Fruit fly (Drosophila melanogaster) whole organism, wandering third instar larva: Measurements from ENCODE around the gene CG14329.

Experiments used
- Abd-B ChIP-seq: fragments of >200 bp; optimal IDR thresholded peaks from 2 replicates; lab custom pipeline; 2017; ENCODE audit warnings: missing biosample characterization, missing genetic modification characterization
- CG32264 ChIP-seq: fragments of 200-800 bp; sonication (Bioruptor generic); optimal IDR thresholded peaks from 2 replicates; lab custom pipeline; 2016; ENCODE audit warnings: missing biosample characterization, missing genetic modification characterization
- CG9705 ChIP-seq: fragments of 200-800 bp; sonication (Bioruptor generic); optimal IDR thresholded peaks from 2 replicates; lab custom pipeline; 2018; ENCODE audit warnings: missing biosample characterization, mild to moderate bottlenecking, missing genetic modification characterization
- CrebA ChIP-seq: fragments of 200-800 bp; sonication (Bioruptor generic); optimal IDR thresholded peaks from 2 replicates; lab custom pipeline; 2016; ENCODE audit warnings: missing biosample characterization, mild to moderate bottlenecking, missing genetic modification characterization, borderline replicate concordance
- Dfd ChIP-seq: fragments of >200 bp; optimal IDR thresholded peaks from 2 replicates; lab custom pipeline; 2017; ENCODE audit warnings: missing biosample characterization, missing genetic modification characterization
- Dif ChIP-seq: fragments of 200-275, 200-300 bp; sonication (Bioruptor generic); optimal IDR thresholded peaks from 2 replicates; lab custom pipeline; 2018; ENCODE audit warnings: missing biosample characterization, missing genetic modification characterization; ENCODE audit not compliant: partially characterized antibody
- GATAd ChIP-seq: sonication (Bioruptor generic); optimal IDR thresholded peaks from 2 replicates; lab custom pipeline; 2016; ENCODE audit warnings: missing biosample characterization, missing genetic modification characterization
- HLH106 ChIP-seq: fragments of 200-800 bp; optimal IDR thresholded peaks from 3 replicates; lab custom pipeline; 2019; ENCODE audit warnings: missing biosample characterization, mild to moderate bottlenecking, missing genetic modification characterization, moderate library complexity
- Hnf4 ChIP-seq: fragments of 200-800 bp; sonication (Bioruptor generic); optimal IDR thresholded peaks from 2 replicates; lab custom pipeline; 2016; ENCODE audit warnings: missing biosample characterization, mild to moderate bottlenecking, missing genetic modification characterization
- Hr78 ChIP-seq: fragments of >200 bp; optimal IDR thresholded peaks from 2 replicates; lab custom pipeline; 2017; ENCODE audit warnings: missing biosample characterization, missing genetic modification characterization
- Hr83 ChIP-seq: fragments of 200-300 bp; sonication (Bioruptor generic); optimal IDR thresholded peaks from 2 replicates; lab custom pipeline; 2016; ENCODE audit warnings: missing biosample characterization, mild to moderate bottlenecking, missing genetic modification characterization, moderate library complexity; ENCODE audit not compliant: poor library complexity, severe bottlenecking
- Jra ChIP-seq: sonication (Bioruptor generic); optimal IDR thresholded peaks from 2 replicates; lab custom pipeline; 2016; ENCODE audit warnings: missing biosample characterization, missing genetic modification characterization
- Mio ChIP-seq: sonication (Bioruptor generic); optimal IDR thresholded peaks from 2 replicates; lab custom pipeline; 2016; ENCODE audit warnings: missing biosample characterization, missing genetic modification characterization
- Myc ChIP-seq: fragments of >200 bp; optimal IDR thresholded peaks from 2 replicates; lab custom pipeline; 2017
- N ChIP-seq: fragments of >200 bp; optimal IDR thresholded peaks from 2 replicates; lab custom pipeline; 2018; ENCODE audit warnings: missing biosample characterization, missing external identifiers, missing genetic modification characterization
- OdsH ChIP-seq: fragments of 200-800 bp; sonication (Bioruptor generic); optimal IDR thresholded peaks from 2 replicates; lab custom pipeline; 2016; ENCODE audit warnings: missing biosample characterization, mild to moderate bottlenecking, missing genetic modification characterization
- Rel ChIP-seq, 2 experiments: fragments of 200-800 bp; sonication (Bioruptor generic) in 1 of 2; optimal IDR thresholded peaks; 2 replicates in 1 of 2; 3 replicates in 1 of 2; lab custom pipeline; 2016 to 2019; ENCODE audit warnings: mild to moderate bottlenecking in 2 of 2, missing biosample characterization in 2 of 2, missing genetic modification characterization in 2 of 2, moderate library complexity in 1 of 2
- Sp1 ChIP-seq: fragments of 200-800 bp; sonication (Bioruptor generic); optimal IDR thresholded peaks from 3 replicates; lab custom pipeline; 2019; ENCODE audit warnings: missing biosample characterization, mild to moderate bottlenecking, missing genetic modification characterization, moderate library complexity
- Vsx2 ChIP-seq: fragments of 200-300, 225-300 bp; sonication (Bioruptor generic); optimal IDR thresholded peaks from 2 replicates; lab custom pipeline; 2018; ENCODE audit warnings: missing biosample characterization, missing genetic modification characterization; ENCODE audit not compliant: partially characterized antibody
- br ChIP-seq: fragments of 200-800 bp; sonication (Bioruptor generic); optimal IDR thresholded peaks from 2 replicates; lab custom pipeline; 2016; ENCODE audit warnings: missing biosample characterization, missing genetic modification characterization
- brk ChIP-seq: fragments of 200-800 bp; sonication (Bioruptor generic); optimal IDR thresholded peaks from 2 replicates; lab custom pipeline; 2016; ENCODE audit warnings: missing biosample characterization, mild to moderate bottlenecking, missing genetic modification characterization
- dl ChIP-seq, 2 experiments: fragments of 175-275, 200-275 bp in 1 of 2; fragments of 200-275 bp in 1 of 2; sonication (Bioruptor generic); optimal IDR thresholded peaks; lab custom pipeline; 2018; ENCODE audit warnings: mild to moderate bottlenecking in 2 of 2, missing biosample characterization in 2 of 2, missing genetic modification characterization in 2 of 2, moderate library complexity in 2 of 2; ENCODE audit not compliant: partially characterized antibody in 2 of 2, insufficient read depth in 1 of 2
- dmrt93B ChIP-seq: fragments of 200-800 bp; sonication (Bioruptor generic); optimal IDR thresholded peaks from 2 replicates; lab custom pipeline; 2018; ENCODE audit warnings: missing biosample characterization, mild to moderate bottlenecking, missing genetic modification characterization
- dsf ChIP-seq: sonication (Bioruptor generic); optimal IDR thresholded peaks from 2 replicates; lab custom pipeline; 2016; ENCODE audit warnings: missing biosample characterization, missing genetic modification characterization, borderline replicate concordance
- ey ChIP-seq: fragments of 200-800 bp; sonication (Bioruptor generic); optimal IDR thresholded peaks from 2 replicates; lab custom pipeline; 2016; ENCODE audit warnings: missing biosample characterization, missing genetic modification characterization
- foxo ChIP-seq, 2 experiments: fragments of 200-800 bp; sonication (Bioruptor generic); optimal IDR thresholded peaks; 2 replicates in 1 of 2; 3 replicates in 1 of 2; lab custom pipeline; 2016 to 2017; ENCODE audit warnings: missing biosample characterization in 2 of 2, missing genetic modification characterization in 2 of 2
- fru ChIP-seq: fragments of 200-800 bp; sonication (Bioruptor generic); optimal IDR thresholded peaks from 3 replicates; lab custom pipeline; 2016; ENCODE audit warnings: missing biosample characterization, mild to moderate bottlenecking, missing genetic modification characterization
- h ChIP-seq: fragments of 200-800 bp; sonication (Bioruptor generic); optimal IDR thresholded peaks from 3 replicates; lab custom pipeline; 2016; ENCODE audit warnings: missing biosample characterization, mild to moderate bottlenecking, missing genetic modification characterization
- jim ChIP-seq: fragments of 175-275, 200-325 bp; sonication (Bioruptor generic); optimal IDR thresholded peaks from 2 replicates; lab custom pipeline; 2016; ENCODE audit warnings: missing biosample characterization, mild to moderate bottlenecking, missing genetic modification characterization
- lola ChIP-seq: fragments of >200 bp; optimal IDR thresholded peaks from 2 replicates; lab custom pipeline; 2017; ENCODE audit warnings: missing biosample characterization, missing genetic modification characterization
- pan ChIP-seq: fragments of >200 bp; optimal IDR thresholded peaks from 2 replicates; lab custom pipeline; 2017
- psq ChIP-seq: fragments of 200-800 bp; sonication (Bioruptor generic); optimal IDR thresholded peaks from 3 replicates; lab custom pipeline; 2017; ENCODE audit warnings: missing biosample characterization, mild to moderate bottlenecking, missing genetic modification characterization, moderate library complexity
- rgr ChIP-seq: fragments of 200-800 bp; sonication (Bioruptor generic); optimal IDR thresholded peaks from 3 replicates; lab custom pipeline; 2016; ENCODE audit warnings: missing biosample characterization, mild to moderate bottlenecking, missing genetic modification characterization
- sage ChIP-seq: fragments of 200-800 bp; sonication (Bioruptor generic); optimal IDR thresholded peaks from 2 replicates; lab custom pipeline; 2016; ENCODE audit warnings: missing biosample characterization, mild to moderate bottlenecking, missing genetic modification characterization
- sv ChIP-seq: fragments of 200-800 bp; sonication (Bioruptor generic); optimal IDR thresholded peaks from 3 replicates; lab custom pipeline; 2016; ENCODE audit warnings: missing biosample characterization, missing genetic modification characterization
- tai ChIP-seq: sonication (Bioruptor generic); optimal IDR thresholded peaks from 2 replicates; lab custom pipeline; 2016; ENCODE audit warnings: missing biosample characterization, missing genetic modification characterization
- usp ChIP-seq: fragments of >200 bp; optimal IDR thresholded peaks from 2 replicates; lab custom pipeline; 2017; ENCODE audit warnings: missing biosample characterization, missing genetic modification characterization
- woc ChIP-seq: sonication (Bioruptor generic); optimal IDR thresholded peaks from 2 replicates; lab custom pipeline; 2016; ENCODE audit warnings: missing biosample characterization, mild to moderate bottlenecking, missing genetic modification characterization

Gene CG14329

dm6 chr3R:17609059-17609458 is at the start of gene CG14329:
Gene CG14329 (plus strand): TSS chr3R:17609359.
- TF ChIP-seq foxo (GFP tag; optimal IDR thresholded peaks at IDR 0.05; lab: Kevin White, UChicago) (no peak), psq (GFP tag; lab: Kevin White, UChicago) (no peak), brk (GFP tag; lab: Kevin White, UChicago) (no peak), Dif (GFP tag; lab: Kevin White, UChicago) (no peak), h (no peak), Mio (no peak), Jra (no peak), ey (GFP tag; lab: Kevin White, UChicago) (no peak), Rel (GFP tag; optimal IDR thresholded peaks at IDR 0.05; lab: Kevin White, UChicago) (no peak), Rel (tag; optimal IDR thresholded peaks at IDR 0.05; lab: Kevin White, UChicago) (no peak), Vsx2 (GFP tag; lab: Kevin White, UChicago) (no peak), rgr (GFP tag; lab: Kevin White, UChicago) (no peak), N (GFP tag; lab: Kevin White, UChicago) (no peak), sage (GFP tag; lab: Kevin White, UChicago) (no peak), dsf (GFP tag; lab: Kevin White, UChicago) (no peak), tai (GFP tag; lab: Kevin White, UChicago) (no peak), Hr78 (GFP tag; lab: Kevin White, UChicago) (no peak), Hnf4 (no peak), jim (GFP tag; lab: Kevin White, UChicago) (no peak), sv (GFP tag; lab: Kevin White, UChicago) (no peak)
- TF ChIP-seq, all 38 proteins: peak for 0

- no peak for TF ChIP-seq sv (GFP tag; lab: Kevin White, UChicago)
- no peak for TF ChIP-seq Dfd
- no peak for TF ChIP-seq dsf (GFP tag; lab: Kevin White, UChicago)
- no peak for TF ChIP-seq brk (GFP tag; lab: Kevin White, UChicago)
- no peak for TF ChIP-seq Jra
- TF ChIP-seq rgr (GFP tag; lab: Kevin White, UChicago) = peak; percentile 14
- TF ChIP-seq GATAd (GFP tag; lab: Kevin White, UChicago) = no peak
- TF ChIP-seq Myc (lab: Kevin White, UChicago) = no peak
- TF ChIP-seq Hnf4 = no peak
- no peak for TF ChIP-seq tai (GFP tag; lab: Kevin White, UChicago)
- TF ChIP-seq dl (GFP tag; optimal IDR thresholded peaks at IDR 0.05; lab: Kevin White, UChicago; ENCODE audit: insufficient read depth in 1 of 2, partially characterized antibody in 2 of 2) = no peak
- no peak for TF ChIP-seq Mio
- TF ChIP-seq Abd-B (GFP tag; lab: Kevin White, UChicago) = no peak
- no peak for TF ChIP-seq OdsH (GFP tag; lab: Kevin White, UChicago)
- no peak for TF ChIP-seq Rel (GFP tag; optimal IDR thresholded peaks at IDR 0.05; lab: Kevin White, UChicago)
- no peak for TF ChIP-seq Rel (tag; optimal IDR thresholded peaks at IDR 0.05; lab: Kevin White, UChicago)
- no peak for TF ChIP-seq usp
- no peak for TF ChIP-seq psq (GFP tag; lab: Kevin White, UChicago)
- no peak for TF ChIP-seq CG9705 (GFP tag; lab: Kevin White, UChicago)
- no peak for TF ChIP-seq Hr78 (GFP tag; lab: Kevin White, UChicago)
- peak; percentile 3 for TF ChIP-seq HLH106 (tag; lab: Kevin White, UChicago)
- TF ChIP-seq h = peak; percentile 13
- TF ChIP-seq foxo (GFP tag; optimal IDR thresholded peaks at IDR 0.05; lab: Kevin White, UChicago) = peak in 1 of 2 experiments; percentile 23
- no peak for TF ChIP-seq N (GFP tag; lab: Kevin White, UChicago)
- TF ChIP-seq CG32264 (GFP tag; lab: Kevin White, UChicago) = no peak
- TF ChIP-seq dmrt93B (GFP tag; lab: Kevin White, UChicago) = no peak
- TF ChIP-seq sage (GFP tag; lab: Kevin White, UChicago) = no peak
- TF ChIP-seq fru (GFP tag; lab: Kevin White, UChicago) = peak; percentile 13
- no peak for TF ChIP-seq CrebA (GFP tag; lab: Kevin White, UChicago)
- no peak for TF ChIP-seq pan (lab: Kevin White, UChicago)
- TF ChIP-seq lola (GFP tag; lab: Kevin White, UChicago) = no peak
- TF ChIP-seq Sp1 = no peak
- TF ChIP-seq ey (GFP tag; lab: Kevin White, UChicago) = no peak
- no peak for TF ChIP-seq woc (GFP tag; lab: Kevin White, UChicago)
- TF ChIP-seq br (GFP tag; lab: Kevin White, UChicago) = no peak
- no peak for TF ChIP-seq Hr83 (GFP tag; lab: Kevin White, UChicago)
- no peak for TF ChIP-seq Vsx2 (GFP tag; lab: Kevin White, UChicago)
- no peak for TF ChIP-seq Dif (GFP tag; lab: Kevin White, UChicago)
- no peak for TF ChIP-seq jim (GFP tag; lab: Kevin White, UChicago)
Measured at dm6 chr3R:17561175-17561574, 48.0 kb upstream of the CG14329 start.
